Worm (Caenorhabditis elegans) whole organism, L1 larva: ENCODE data around the gene rab-39.

Experiments
- C04F5.9 ChIP-seq: sonication (generic microtip); optimal IDR thresholded peaks from 2 replicates; lab custom pipeline; 2016; ENCODE audit warnings: missing genetic modification characterization, missing compliant biosample characterization
- C16A3.4 ChIP-seq: fragments of 150-350 bp; optimal IDR thresholded peaks from 2 replicates; lab custom pipeline; 2014; ENCODE audit warnings: missing biosample characterization, missing genetic modification characterization
- F16B12.6 ChIP-seq: fragments of 150-350 bp; optimal IDR thresholded peaks from 2 replicates; lab custom pipeline; 2014; ENCODE audit warnings: missing biosample characterization, missing genetic modification characterization
- aha-1 ChIP-seq: fragments of 150-350 bp; optimal IDR thresholded peaks from 2 replicates; lab custom pipeline; 2014; ENCODE audit warnings: missing biosample characterization, missing genetic modification characterization
- aly-2 ChIP-seq: fragments of 150-350 bp; optimal IDR thresholded peaks from 2 replicates; lab custom pipeline; 2014; ENCODE audit warnings: missing biosample characterization, missing genetic modification characterization
- ama-1 ChIP-seq: fragments of 150-350 bp; optimal IDR thresholded peaks from 2 replicates; lab custom pipeline; 2014
- blmp-1 ChIP-seq: fragments of 150-350 bp; optimal IDR thresholded peaks from 2 replicates; lab custom pipeline; 2014; ENCODE audit warnings: missing biosample characterization, missing genetic modification characterization
- ceh-82 ChIP-seq, 3 experiments: fragments of 150-350 bp in 1 of 3; sonication (generic microtip) in 2 of 3; optimal IDR thresholded peaks; 2 replicates each; lab custom pipeline; 2014 to 2017; ENCODE audit warnings: missing biosample characterization in 3 of 3, missing genetic modification characterization in 3 of 3
- ceh-88 ChIP-seq: fragments of 200-800 bp; sonication (Bioruptor generic); IDR thresholded peaks from 2 replicates; pipeline ENCODE4 v1.3.6; 2022; ENCODE audit warnings: missing genetic modification characterization, missing compliant biosample characterization
- ceh-90 ChIP-seq: sonication (generic microtip); optimal IDR thresholded peaks from 2 replicates; lab custom pipeline; 2016; ENCODE audit warnings: missing genetic modification characterization, missing compliant biosample characterization
- efl-3 ChIP-seq: fragments of 200-800 bp; sonication (Bioruptor generic); optimal IDR thresholded peaks from 2 replicates; lab custom pipeline; 2018; ENCODE audit warnings: mild to moderate bottlenecking, missing genetic modification characterization, missing compliant biosample characterization
- egl-13 ChIP-seq: sonication (generic microtip); optimal IDR thresholded peaks from 2 replicates; lab custom pipeline; 2016; ENCODE audit warnings: missing genotype, missing genetic modification reagents, missing genetic modification characterization, missing compliant biosample characterization
- egl-27 ChIP-seq, 2 experiments: fragments of 150-350 bp in 1 of 2; sonication (generic microtip); optimal IDR thresholded peaks; 3 replicates each; lab custom pipeline; 2017 to 2018; ENCODE audit warnings: missing biosample characterization in 2 of 2, missing genetic modification characterization in 2 of 2, missing genetic modification reagents in 2 of 2
- elt-2 ChIP-seq: sonication (generic microtip); optimal IDR thresholded peaks from 2 replicates; lab custom pipeline; 2016; ENCODE audit warnings: missing genetic modification characterization, mild to moderate bottlenecking, inconsistent platforms, missing compliant biosample characterization, missing genetic modification reagents
- elt-3 ChIP-seq, 6 experiments: fragments of 150-350 bp in 1 of 6; sonication (generic microtip); optimal IDR thresholded peaks; 2 replicates each; lab custom pipeline; 2017 to 2018; ENCODE audit warnings: missing biosample characterization in 6 of 6, missing genetic modification characterization in 6 of 6, inconsistent platforms in 1 of 6
- ets-5 ChIP-seq: fragments of 200-800 bp; sonication (Bioruptor generic); IDR thresholded peaks from 2 replicates; pipeline ENCODE4 v1.3.6; 2022; ENCODE audit warnings: missing genetic modification characterization, missing compliant biosample characterization
- fkh-4 ChIP-seq: sonication (generic microtip); optimal IDR thresholded peaks from 2 replicates; lab custom pipeline; 2016; ENCODE audit warnings: missing compliant biosample characterization, missing genetic modification characterization, borderline replicate concordance
- fkh-8 ChIP-seq: sonication (generic microtip); optimal IDR thresholded peaks from 2 replicates; lab custom pipeline; 2016; ENCODE audit warnings: mild to moderate bottlenecking, missing genetic modification characterization, missing compliant biosample characterization
- fos-1 ChIP-seq: fragments of 150-350 bp; optimal IDR thresholded peaks from 2 replicates; lab custom pipeline; 2014; ENCODE audit warnings: missing biosample characterization, missing genetic modification characterization
- lin-13 ChIP-seq: fragments of 150-350 bp; optimal IDR thresholded peaks from 2 replicates; lab custom pipeline; 2014; ENCODE audit warnings: missing biosample characterization, missing genetic modification reagents, missing genetic modification characterization
- lin-15B ChIP-seq: fragments of 150-350 bp; sonication (generic microtip); optimal IDR thresholded peaks from 3 replicates; lab custom pipeline; 2014; ENCODE audit warnings: missing biosample characterization, missing genetic modification characterization
- lin-35 ChIP-seq, 2 experiments: fragments of 150-350 bp; optimal IDR thresholded peaks; 2 replicates each; lab custom pipeline; 2014; ENCODE audit warnings: missing biosample characterization in 2 of 2, missing genetic modification characterization in 2 of 2, missing genetic modification reagents in 2 of 2
- lin-39 ChIP-seq: fragments of 150-350 bp; optimal IDR thresholded peaks from 2 replicates; lab custom pipeline; 2014; ENCODE audit warnings: missing biosample characterization, missing genetic modification reagents, missing genetic modification characterization
- mdl-1 ChIP-seq, 2 experiments: fragments of 150-350 bp; optimal IDR thresholded peaks; 2 replicates each; lab custom pipeline; 2014 to 2017; ENCODE audit warnings: missing biosample characterization in 2 of 2, missing genetic modification characterization in 2 of 2, inconsistent platforms in 1 of 2
- mef-2 ChIP-seq: fragments of 150-350 bp; optimal IDR thresholded peaks from 2 replicates; lab custom pipeline; 2014; ENCODE audit warnings: missing biosample characterization, missing genetic modification characterization
- mep-1 ChIP-seq: fragments of 150-350 bp; optimal IDR thresholded peaks from 2 replicates; lab custom pipeline; 2014; ENCODE audit warnings: missing biosample characterization, missing genetic modification characterization
- nhr-12 ChIP-seq: sonication (generic microtip); optimal IDR thresholded peaks from 2 replicates; lab custom pipeline; 2017; ENCODE audit warnings: missing biosample characterization, missing genetic modification characterization
- nhr-19 ChIP-seq: fragments of 200-800 bp; sonication (Bioruptor generic); conservative IDR thresholded peaks from 2 replicates; pipeline ENCODE4 v1.3.6; 2022; ENCODE audit warnings: missing genetic modification characterization, missing compliant biosample characterization
- nhr-20 ChIP-seq: sonication (generic microtip); optimal IDR thresholded peaks from 2 replicates; lab custom pipeline; 2016; ENCODE audit warnings: mild to moderate bottlenecking, missing genetic modification characterization, missing compliant biosample characterization
- nhr-237 ChIP-seq: fragments of 150-350 bp; optimal IDR thresholded peaks from 2 replicates; lab custom pipeline; 2014; ENCODE audit warnings: missing biosample characterization, missing genetic modification characterization
- nhr-28 ChIP-seq: fragments of 150-350 bp; optimal IDR thresholded peaks from 2 replicates; lab custom pipeline; 2014; ENCODE audit warnings: missing biosample characterization, missing genetic modification characterization
- nhr-47 ChIP-seq: sonication (generic microtip); optimal IDR thresholded peaks from 2 replicates; lab custom pipeline; 2016; ENCODE audit warnings: mild to moderate bottlenecking, missing genetic modification characterization, moderate library complexity, missing compliant biosample characterization
- nhr-71 ChIP-seq: sonication (generic microtip); optimal IDR thresholded peaks from 2 replicates; lab custom pipeline; 2016; ENCODE audit warnings: mild to moderate bottlenecking, missing genetic modification characterization, moderate library complexity, missing compliant biosample characterization
- nhr-77 ChIP-seq: fragments of 150-350 bp; optimal IDR thresholded peaks from 2 replicates; lab custom pipeline; 2014; ENCODE audit warnings: missing biosample characterization, missing genetic modification characterization
- nhr-84 ChIP-seq: sonication (generic microtip); optimal IDR thresholded peaks from 2 replicates; lab custom pipeline; 2017; ENCODE audit warnings: missing biosample characterization, missing genetic modification characterization
- nhr-85 ChIP-seq: sonication (generic microtip); peaks from one replicate; lab custom pipeline; 2016; ENCODE audit warnings: missing genetic modification characterization, inconsistent platforms, missing compliant biosample characterization
- pag-3 ChIP-seq: sonication (generic microtip); optimal IDR thresholded peaks from 2 replicates; lab custom pipeline; 2017; ENCODE audit warnings: missing genetic modification characterization, mild to moderate bottlenecking, missing compliant biosample characterization, antibody characterized with exemption, borderline replicate concordance; ENCODE audit not compliant: insufficient read depth
- pax-3 ChIP-seq: fragments of 200-800 bp; sonication (Bioruptor generic); optimal IDR thresholded peaks from 2 replicates; lab custom pipeline; 2018; ENCODE audit warnings: mild to moderate bottlenecking, missing genetic modification characterization, moderate library complexity, missing compliant biosample characterization
- rnt-1 ChIP-seq: sonication (generic microtip); optimal IDR thresholded peaks from 2 replicates; lab custom pipeline; 2016; ENCODE audit warnings: mild to moderate bottlenecking, missing genetic modification characterization, moderate library complexity, missing compliant biosample characterization
- snpc-4 ChIP-seq: fragments of 150-350 bp; optimal IDR thresholded peaks from 2 replicates; lab custom pipeline; 2014; ENCODE audit warnings: missing biosample characterization, missing genetic modification characterization
- snu-23 ChIP-seq: sonication (generic microtip); optimal IDR thresholded peaks from 2 replicates; lab custom pipeline; 2016; ENCODE audit warnings: missing genetic modification characterization, missing compliant biosample characterization
- sox-4 ChIP-seq: sonication (generic microtip); optimal IDR thresholded peaks from 2 replicates; lab custom pipeline; 2016; ENCODE audit warnings: missing genetic modification characterization, missing compliant biosample characterization
- sup-37 ChIP-seq: fragments of 200-800 bp; sonication (Bioruptor generic); optimal IDR thresholded peaks from 2 replicates; lab custom pipeline; 2018; ENCODE audit warnings: mild to moderate bottlenecking, missing genetic modification characterization, missing compliant biosample characterization
- tbx-2 ChIP-seq: sonication (generic microtip); optimal IDR thresholded peaks from 2 replicates; lab custom pipeline; 2016; ENCODE audit warnings: missing genetic modification characterization, missing compliant biosample characterization
- tlp-1 ChIP-seq: fragments of 150-350 bp; optimal IDR thresholded peaks from 2 replicates; lab custom pipeline; 2014; ENCODE audit warnings: missing biosample characterization, missing genetic modification characterization
- unc-130 ChIP-seq: fragments of 150-350 bp; optimal IDR thresholded peaks from 2 replicates; lab custom pipeline; 2017; ENCODE audit warnings: missing biosample characterization, missing genetic modification characterization, inconsistent platforms
- unc-62 ChIP-seq: fragments of 150-350 bp; optimal IDR thresholded peaks from 2 replicates; lab custom pipeline; 2014; ENCODE audit warnings: missing biosample characterization, missing genetic modification reagents, missing genetic modification characterization
- unc-86 ChIP-seq: sonication (generic microtip); optimal IDR thresholded peaks from 2 replicates; lab custom pipeline; 2016; ENCODE audit warnings: missing genetic modification characterization, missing compliant biosample characterization
- unc-98 ChIP-seq: fragments of 200-800 bp; sonication (Bioruptor generic); IDR thresholded peaks from 2 replicates; pipeline ENCODE4 v1.3.6; 2022; ENCODE audit warnings: missing genetic modification characterization, missing compliant biosample characterization
- zip-4 ChIP-seq: fragments of 200-800 bp; sonication (Bioruptor generic); optimal IDR thresholded peaks from 2 replicates; lab custom pipeline; 2018; ENCODE audit warnings: mild to moderate bottlenecking, missing genetic modification characterization, moderate library complexity, missing compliant biosample characterization
- ztf-11 ChIP-seq, 2 experiments: sonication (generic microtip); optimal IDR thresholded peaks; 2 replicates each; lab custom pipeline; 2016 to 2017; ENCODE audit warnings: missing genetic modification characterization in 2 of 2, missing biosample characterization in 1 of 2, missing compliant biosample characterization in 1 of 2

The rab-39 gene

ce11 chrII:9358230-9358629 is 35.5 kb upstream of the rab-39 start, which contains the start of gene mel-11:
mel-11 (plus strand) TSS chrII:9358530.
- TF ChIP-seq nhr-47 (tag; lab: Kevin White, UChicago): no peak
- no peak for TF ChIP-seq ceh-82 (tag; optimal IDR thresholded peaks at IDR 0.05; lab: Kevin White, UChicago)
- TF ChIP-seq unc-98: no peak
- TF ChIP-seq lin-35 (GFP tag; optimal IDR thresholded peaks at IDR 0.05; lab: Kevin White, UChicago): no peak
- no peak for TF ChIP-seq efl-3 (GFP tag; lab: Kevin White, UChicago)
- TF ChIP-seq sox-4 (tag; lab: Kevin White, UChicago): no peak
- TF ChIP-seq unc-86 (tag; lab: Kevin White, UChicago): no peak
- no peak for TF ChIP-seq ceh-88
- no peak for TF ChIP-seq elt-2 (tag; lab: Kevin White, UChicago)
- TF ChIP-seq nhr-71 (tag; lab: Kevin White, UChicago): no peak
- TF ChIP-seq C16A3.4: no peak

ce11 chrII:9356723-9357122 is 34.0 kb upstream of the rab-39 start:
- TF ChIP-seq mdl-1 (tag; optimal IDR thresholded peaks at IDR 0.05; lab: Kevin White, UChicago) (peak in 1 of 2 experiments; percentile 60), lin-39 (tag; lab: Kevin White, UChicago) (no peak), elt-3 (tag; optimal IDR thresholded peaks at IDR 0.05; lab: Kevin White, UChicago) (peak in 1 of 6 experiments; percentile 60), mep-1 (tag; lab: Kevin White, UChicago) (peak; percentile 25), nhr-237 (tag; lab: Kevin White, UChicago) (no peak), unc-86 (tag; lab: Kevin White, UChicago) (no peak), unc-62 (GFP tag; lab: Kevin White, UChicago) (no peak), egl-27 (tag; optimal IDR thresholded peaks at IDR 0.05; lab: Kevin White, UChicago) (peak in 1 of 2 experiments; percentile 51), nhr-71 (tag; lab: Kevin White, UChicago) (peak; percentile 65), lin-15B (tag; lab: Kevin White, UChicago) (no peak), rnt-1 (tag; lab: Kevin White, UChicago) (peak; percentile 50), zip-4 (GFP tag; lab: Kevin White, UChicago) (no peak), unc-98 (no peak), nhr-85 (peak; percentile 79), nhr-19 (GFP tag; lab: Robert Waterston, UW) (peak; percentile 50), snu-23 (GFP tag; lab: Kevin White, UChicago) (peak; percentile 69), egl-13 (tag; lab: Kevin White, UChicago) (no peak), pag-3 (tag; lab: Kevin White, UChicago) (no peak), nhr-28 (tag; lab: Kevin White, UChicago) (no peak), ama-1 (no peak), pax-3 (no peak), sup-37 (GFP tag; lab: Kevin White, UChicago) (no peak), fos-1 (no peak), ztf-11 (tag; optimal IDR thresholded peaks at IDR 0.05; lab: Kevin White, UChicago) (no peak), nhr-77 (tag; lab: Kevin White, UChicago) (peak; percentile 38), nhr-12 (tag; lab: Kevin White, UChicago) (no peak), ceh-90 (tag; lab: Kevin White, UChicago) (no peak), ets-5 (no peak), C04F5.9 (tag; lab: Kevin White, UChicago) (no peak), fkh-8 (tag; lab: Kevin White, UChicago) (no peak), nhr-20 (tag; lab: Kevin White, UChicago) (peak; percentile 58), mef-2 (tag; lab: Kevin White, UChicago) (no peak), unc-130 (tag; lab: Kevin White, UChicago) (peak; percentile 63), aha-1 (tag; lab: Kevin White, UChicago) (no peak), blmp-1 (peak; percentile 59), ceh-82 (tag; optimal IDR thresholded peaks at IDR 0.05; lab: Kevin White, UChicago) (peak in 1 of 3 experiments; percentile 8), sox-4 (tag; lab: Kevin White, UChicago) (no peak), tlp-1 (tag; lab: Kevin White, UChicago) (no peak), tbx-2 (tag; lab: Kevin White, UChicago) (peak; percentile 5), F16B12.6 (no peak), aly-2 (tag; lab: Kevin White, UChicago) (no peak), fkh-4 (tag; lab: Kevin White, UChicago) (no peak), lin-35 (GFP tag; optimal IDR thresholded peaks at IDR 0.05; lab: Kevin White, UChicago) (peak; percentile 33 to 48), elt-2 (tag; lab: Kevin White, UChicago) (no peak), efl-3 (GFP tag; lab: Kevin White, UChicago) (no peak), nhr-84 (no peak), snpc-4 (tag; lab: Kevin White, UChicago) (no peak), lin-13 (GFP tag; lab: Kevin White, UChicago) (no peak)
